Worm (Caenorhabditis elegans) whole organism, young adult: ENCODE results near the gene fbxb-74.
A peak's percentile ranks its signal among the peaks of the same experiment; 100 is the strongest.

Experiments used
- B0035.1 ChIP-seq: sonication (generic microtip); optimal IDR thresholded peaks from 2 replicates; lab custom pipeline; 2016; ENCODE audit warnings: missing genetic modification characterization, mild to moderate bottlenecking, missing compliant biosample characterization, missing genotype, missing genetic modification reagents
- C17E4.6 ChIP-seq: fragments of 200-800 bp; sonication (Bioruptor generic); IDR thresholded peaks from 2 replicates; pipeline ENCODE4 v1.3.6; 2022; ENCODE audit warnings: missing genetic modification reagents, missing genetic modification characterization, missing compliant biosample characterization
- F22D6.2 ChIP-seq: sonication (generic microtip); optimal IDR thresholded peaks from 2 replicates; lab custom pipeline; 2016; ENCODE audit warnings: mild to moderate bottlenecking, missing genetic modification characterization, missing compliant biosample characterization
- F52B5.7 ChIP-seq: sonication (generic microtip); optimal IDR thresholded peaks from 2 replicates; lab custom pipeline; 2016; ENCODE audit warnings: mild to moderate bottlenecking, missing genetic modification characterization, missing compliant biosample characterization
- F55B11.4 ChIP-seq: sonication (generic microtip); optimal IDR thresholded peaks from 2 replicates; lab custom pipeline; 2016; ENCODE audit warnings: missing compliant biosample characterization, missing genetic modification characterization, borderline replicate concordance; ENCODE audit not compliant: insufficient read depth
- K12H6.12 ChIP-seq: fragments of 200-800 bp; sonication (Bioruptor generic); optimal IDR thresholded peaks from 2 replicates; lab custom pipeline; 2018; ENCODE audit warnings: mild to moderate bottlenecking, missing genetic modification characterization, missing compliant biosample characterization
- Y53F4B.3 ChIP-seq: fragments of 200-800 bp; sonication (Bioruptor generic); IDR thresholded peaks from 2 replicates; pipeline ENCODE4 v1.3.6; 2022; ENCODE audit warnings: missing genetic modification reagents, missing genetic modification characterization, missing compliant biosample characterization
- Y56A3A.18 ChIP-seq: fragments of 200-800 bp; sonication (Bioruptor generic); IDR thresholded peaks from 2 replicates; pipeline ENCODE4 v1.3.6; 2022; ENCODE audit warnings: missing genetic modification reagents, missing genetic modification characterization, missing compliant biosample characterization
- Y67H2A.10 ChIP-seq: fragments of 200-800 bp; sonication (Bioruptor generic); conservative IDR thresholded peaks from 2 replicates; pipeline ENCODE4 v1.3.6; 2022; ENCODE audit warnings: missing genetic modification reagents, missing genetic modification characterization, missing compliant biosample characterization
- akir-1 ChIP-seq: fragments of 200-800 bp; sonication (Bioruptor generic); optimal IDR thresholded peaks from 2 replicates; lab custom pipeline; 2018; ENCODE audit warnings: mild to moderate bottlenecking, missing genetic modification characterization, moderate library complexity, missing compliant biosample characterization
- aptf-3 ChIP-seq: fragments of 200-800 bp; sonication (Bioruptor generic); IDR thresholded peaks from 2 replicates; pipeline ENCODE4 v1.3.6; 2022; ENCODE audit warnings: missing genetic modification characterization, missing compliant biosample characterization
- athp-1 ChIP-seq: sonication (generic microtip); optimal IDR thresholded peaks from 2 replicates; lab custom pipeline; 2017; ENCODE audit warnings: mild to moderate bottlenecking, missing genetic modification characterization, missing compliant biosample characterization
- attf-3 ChIP-seq: fragments of 200-800 bp; sonication (Bioruptor generic); conservative IDR thresholded peaks from 2 replicates; pipeline ENCODE4 v1.3.6; 2022; ENCODE audit warnings: missing genetic modification reagents, missing genetic modification characterization, missing compliant biosample characterization
- attf-6 ChIP-seq: fragments of 200-800 bp; sonication (Bioruptor generic); IDR thresholded peaks from 2 replicates; pipeline ENCODE4 v1.3.6; 2022; ENCODE audit warnings: missing genetic modification reagents, missing genetic modification characterization, missing compliant biosample characterization
- bed-1 ChIP-seq: fragments of 200-800 bp; sonication (Bioruptor generic); IDR thresholded peaks from 2 replicates; pipeline ENCODE4 v1.3.6; 2022; ENCODE audit warnings: missing genetic modification reagents, missing genetic modification characterization, missing compliant biosample characterization
- ccch-3 ChIP-seq: fragments of 200-800 bp; sonication (Bioruptor generic); optimal IDR thresholded peaks from 2 replicates; lab custom pipeline; 2018; ENCODE audit warnings: mild to moderate bottlenecking, missing genetic modification characterization, missing compliant biosample characterization
- chd-7 ChIP-seq: sonication (generic microtip); optimal IDR thresholded peaks from 2 replicates; lab custom pipeline; 2016; ENCODE audit warnings: mild to moderate bottlenecking, missing genetic modification characterization, moderate library complexity, missing compliant biosample characterization
- dox-1 ChIP-seq: fragments of 200-800 bp; sonication (Bioruptor generic); IDR thresholded peaks from 2 replicates; pipeline ENCODE4 v1.3.6; 2022; ENCODE audit warnings: missing genetic modification reagents, missing genetic modification characterization, missing compliant biosample characterization
- efl-1 ChIP-seq: fragments of 150-350 bp; optimal IDR thresholded peaks from 2 replicates; lab custom pipeline; 2014; ENCODE audit warnings: missing biosample characterization, missing genetic modification reagents, missing genetic modification characterization
- egl-18 ChIP-seq: fragments of 200-800 bp; sonication (Bioruptor generic); IDR thresholded peaks from 2 replicates; pipeline ENCODE4 v1.3.6; 2022; ENCODE audit warnings: missing genetic modification reagents, missing genetic modification characterization, missing compliant biosample characterization
- egl-44 ChIP-seq: fragments of 200-800 bp; sonication (Bioruptor generic); IDR thresholded peaks from 2 replicates; pipeline ENCODE4 v1.3.6; 2022; ENCODE audit warnings: missing genetic modification reagents, missing genetic modification characterization, missing compliant biosample characterization
- ekl-4 ChIP-seq: fragments of 200-800 bp; sonication (Bioruptor generic); IDR thresholded peaks from 2 replicates; pipeline ENCODE4 v1.3.6; 2022; ENCODE audit warnings: missing genetic modification reagents, missing genetic modification characterization, missing compliant biosample characterization
- hmg-20 ChIP-seq: fragments of 200-800 bp; sonication (Bioruptor generic); IDR thresholded peaks from 2 replicates; pipeline ENCODE4 v1.3.6; 2022; ENCODE audit warnings: missing genetic modification reagents, missing genetic modification characterization, missing compliant biosample characterization
- hsf-1 ChIP-seq: fragments of 200-800 bp; sonication (Bioruptor generic); IDR thresholded peaks from 2 replicates; pipeline ENCODE4 v1.3.6; 2022; ENCODE audit warnings: missing genetic modification reagents, missing genetic modification characterization, missing compliant biosample characterization
- lag-1 ChIP-seq: fragments of 200-800 bp; sonication (Bioruptor generic); IDR thresholded peaks from 2 replicates; pipeline ENCODE4 v1.3.6; 2022; ENCODE audit warnings: missing genetic modification reagents, missing genetic modification characterization, missing compliant biosample characterization
- let-526 ChIP-seq: fragments of 200-800 bp; sonication (Bioruptor generic); IDR thresholded peaks from 2 replicates; pipeline ENCODE4 v1.3.6; 2022; ENCODE audit warnings: missing genetic modification reagents, missing genetic modification characterization, missing compliant biosample characterization
- lin-40 ChIP-seq: sonication (generic microtip); optimal IDR thresholded peaks from 2 replicates; lab custom pipeline; 2016; ENCODE audit warnings: missing genetic modification characterization, mild to moderate bottlenecking, missing compliant biosample characterization, missing genotype, missing genetic modification reagents
- lsy-27 ChIP-seq: sonication (generic microtip); optimal IDR thresholded peaks from 2 replicates; lab custom pipeline; 2017; ENCODE audit warnings: missing genetic modification characterization, mild to moderate bottlenecking, missing compliant biosample characterization, antibody characterized with exemption, missing genotype, borderline replicate concordance; ENCODE audit not compliant: insufficient read depth
- madf-6 ChIP-seq: fragments of 200-800 bp; sonication (Bioruptor generic); IDR thresholded peaks from 2 replicates; pipeline ENCODE4 v1.3.6; 2022; ENCODE audit warnings: missing genetic modification reagents, missing genetic modification characterization, missing compliant biosample characterization
- mel-28 ChIP-seq: sonication (generic microtip); optimal IDR thresholded peaks from 2 replicates; lab custom pipeline; 2016; ENCODE audit warnings: borderline replicate concordance, mild to moderate bottlenecking, missing genetic modification characterization, missing compliant biosample characterization
- mes-4 ChIP-seq: sonication (generic microtip); optimal IDR thresholded peaks from 2 replicates; lab custom pipeline; 2016; ENCODE audit warnings: missing genotype, missing genetic modification characterization, missing compliant biosample characterization
- mxl-1 ChIP-seq: sonication (generic microtip); optimal IDR thresholded peaks from 2 replicates; lab custom pipeline; 2016; ENCODE audit warnings: missing genetic modification characterization, missing compliant biosample characterization
- nfyb-1 ChIP-seq: fragments of 200-800 bp; sonication (Bioruptor generic); IDR thresholded peaks from 2 replicates; pipeline ENCODE4 v1.3.6; 2022; ENCODE audit warnings: missing genetic modification reagents, missing genetic modification characterization, missing compliant biosample characterization
- nhr-179 ChIP-seq: sonication (generic microtip); optimal IDR thresholded peaks from 2 replicates; lab custom pipeline; 2016; ENCODE audit warnings: mild to moderate bottlenecking, missing genetic modification characterization, missing compliant biosample characterization
- pbrm-1 ChIP-seq: fragments of 200-800 bp; sonication (Bioruptor generic); IDR thresholded peaks from 2 replicates; pipeline ENCODE4 v1.3.6; 2022; ENCODE audit warnings: missing genetic modification reagents, missing genetic modification characterization, missing compliant biosample characterization
- rec-8 ChIP-seq, 2 experiments: sonication (generic microtip); optimal IDR thresholded peaks; 2 replicates each; lab custom pipeline; 2016; ENCODE audit warnings: mild to moderate bottlenecking in 2 of 2, missing genetic modification characterization in 2 of 2, missing genetic modification reagents in 2 of 2, missing genotype in 2 of 2, missing biosample characterization in 1 of 2, missing compliant biosample characterization in 1 of 2, moderate library complexity in 1 of 2
- repo-1 ChIP-seq: sonication (generic microtip); optimal IDR thresholded peaks from 2 replicates; lab custom pipeline; 2017; ENCODE audit warnings: mild to moderate bottlenecking, missing genetic modification characterization, missing compliant biosample characterization
- sea-2 ChIP-seq: fragments of 200-800 bp; sonication (Bioruptor generic); IDR thresholded peaks from 2 replicates; pipeline ENCODE4 v1.3.6; 2022; ENCODE audit warnings: missing genetic modification characterization, missing compliant biosample characterization
- snpc-1.1 ChIP-seq: sonication (generic microtip); optimal IDR thresholded peaks from 2 replicates; lab custom pipeline; 2017; ENCODE audit warnings: missing genetic modification characterization, mild to moderate bottlenecking, missing compliant biosample characterization, antibody characterized with exemption, moderate library complexity, missing genotype, missing genetic modification reagents; ENCODE audit not compliant: insufficient read depth
- snpc-1.3 ChIP-seq: sonication (generic microtip); optimal IDR thresholded peaks from 2 replicates; lab custom pipeline; 2017; ENCODE audit warnings: missing genetic modification characterization, mild to moderate bottlenecking, missing compliant biosample characterization, antibody characterized with exemption, moderate library complexity, missing genotype, missing genetic modification reagents; ENCODE audit not compliant: insufficient read depth
- tbp1 ChIP-seq: fragments of 200-800 bp; sonication (Bioruptor generic); optimal IDR thresholded peaks from 2 replicates; lab custom pipeline; 2018; ENCODE audit warnings: mild to moderate bottlenecking, missing genetic modification characterization, missing compliant biosample characterization
- tbx-9 ChIP-seq: sonication (generic microtip); optimal IDR thresholded peaks from 2 replicates; lab custom pipeline; 2016; ENCODE audit warnings: borderline replicate concordance, missing genetic modification characterization, inconsistent platforms, missing compliant biosample characterization
- unc-130 ChIP-seq: sonication (generic microtip); optimal IDR thresholded peaks from 2 replicates; lab custom pipeline; 2016; ENCODE audit warnings: missing genetic modification reagents, missing genetic modification characterization, missing compliant biosample characterization
- zim-3 ChIP-seq: sonication (generic microtip); optimal IDR thresholded peaks from 2 replicates; lab custom pipeline; 2017; ENCODE audit warnings: mild to moderate bottlenecking, missing genetic modification characterization, moderate library complexity, missing compliant biosample characterization
- ztf-18 ChIP-seq: sonication (generic microtip); optimal IDR thresholded peaks from 2 replicates; lab custom pipeline; 2016; ENCODE audit warnings: missing genotype, mild to moderate bottlenecking, missing genetic modification characterization, missing compliant biosample characterization
- ztf-25 ChIP-seq: fragments of 200-800 bp; sonication (Bioruptor generic); IDR thresholded peaks from 2 replicates; pipeline ENCODE4 v1.3.6; 2022; ENCODE audit warnings: missing genetic modification reagents, missing genetic modification characterization, missing compliant biosample characterization
- ztf-26 ChIP-seq: sonication (generic microtip); optimal IDR thresholded peaks from 2 replicates; lab custom pipeline; 2017; ENCODE audit warnings: missing genetic modification characterization, missing compliant biosample characterization
- ztf-6 ChIP-seq: fragments of 200-800 bp; sonication (Bioruptor generic); IDR thresholded peaks from 2 replicates; pipeline ENCODE4 v1.3.6; 2022; ENCODE audit warnings: missing genetic modification reagents, missing genetic modification characterization, missing compliant biosample characterization

The fbxb-74 gene

DNA sequence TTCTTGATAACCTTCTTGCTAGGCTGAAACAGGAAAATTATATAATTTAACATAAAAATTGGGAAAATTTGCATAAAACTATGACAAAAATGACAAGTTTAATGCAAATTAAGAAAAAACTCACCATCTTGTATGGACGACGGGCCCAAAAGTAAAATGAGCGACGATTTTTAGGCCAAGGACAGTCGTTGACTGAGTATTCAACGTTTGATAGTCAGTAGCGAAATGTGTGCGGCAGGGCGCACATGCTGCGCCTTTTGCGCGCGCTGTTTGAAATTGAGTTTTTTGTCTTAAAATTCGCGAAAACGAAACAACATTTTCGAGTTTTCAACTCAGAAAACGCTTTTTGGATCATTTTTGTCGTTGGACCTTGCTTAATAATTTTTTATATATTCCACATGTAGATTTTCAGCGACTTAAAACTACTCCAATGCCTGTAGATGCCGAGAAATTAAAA is 48.6 kb downstream of the fbxb-74 start, which contains the start of the genes rpl-7A and set-21 (continued):
- TF ChIP-seq ztf-18 (tag; lab: Kevin White, UChicago) (peak; percentile 87), chd-7 (tag; lab: Kevin White, UChicago) (peak; percentile 72), rec-8 (tag; optimal IDR thresholded peaks at IDR 0.05; lab: Kevin White, UChicago) (no peak), efl-1 (GFP tag; lab: Kevin White, UChicago) (peak; percentile 89), ztf-6 (peak; percentile 89), hmg-20 (GFP tag; lab: Robert Waterston, UW) (peak; percentile 90), Y53F4B.3 (GFP tag; lab: Robert Waterston, UW) (peak; percentile 59; the same call in 1 of the 2 replicates), nfyb-1 (peak; percentile 98), dox-1 (GFP tag; lab: Robert Waterston, UW) (peak; percentile 98), tbx-9 (no peak), B0035.1 (tag; lab: Kevin White, UChicago) (peak; percentile 36), akir-1 (GFP tag; lab: Kevin White, UChicago) (no peak), repo-1 (peak; percentile 80), mel-28 (tag; lab: Kevin White, UChicago) (peak; percentile 24), aptf-3 (GFP tag; lab: Robert Waterston, UW) (no peak), tbp1 (GFP tag; lab: Kevin White, UChicago) (peak; percentile 75), Y56A3A.18 (GFP tag; lab: Robert Waterston, UW) (peak; percentile 67; the same call in 1 of the 2 replicates), unc-130 (GFP tag; lab: Kevin White, UChicago) (peak; percentile 82), lin-40 (tag; lab: Kevin White, UChicago) (peak; percentile 94), ztf-26 (tag; lab: Kevin White, UChicago) (peak; percentile 85), Y67H2A.10 (GFP tag; lab: Robert Waterston, UW) (peak; percentile 87), ekl-4 (GFP tag; lab: Robert Waterston, UW) (peak; percentile 98), egl-18 (peak; percentile 97), madf-6 (GFP tag; lab: Robert Waterston, UW) (peak; percentile 95), mxl-1 (tag; lab: Kevin White, UChicago) (no peak), let-526 (peak; percentile 90), zim-3 (tag; lab: Kevin White, UChicago) (no peak), F55B11.4 (tag; lab: Kevin White, UChicago) (no peak), snpc-1.1 (no peak), snpc-1.3 (tag; lab: Kevin White, UChicago) (peak; percentile 59), bed-1 (peak; percentile 65; the same call in 1 of the 2 replicates), ztf-25 (GFP tag; lab: Robert Waterston, UW) (0 out of 2 replicates have a peak, but pooled peaks have one; percentile 19), lsy-27 (tag; lab: Kevin White, UChicago) (no peak), attf-3 (GFP tag; lab: Robert Waterston, UW) (peak; percentile 87), mes-4 (tag; lab: Kevin White, UChicago) (no peak), K12H6.12 (tag; lab: Kevin White, UChicago) (peak; percentile 87), nhr-179 (tag; lab: Kevin White, UChicago) (no peak), F52B5.7 (tag; lab: Kevin White, UChicago) (peak; percentile 25), ccch-3 (GFP tag; lab: Kevin White, UChicago) (no peak), hsf-1 (GFP tag; lab: Robert Waterston, UW) (peak; percentile 87), F22D6.2 (tag; lab: Kevin White, UChicago) (peak; percentile 75), C17E4.6 (GFP tag; lab: Robert Waterston, UW) (peak; percentile 91), attf-6 (GFP tag; lab: Robert Waterston, UW) (peak; percentile 78), egl-44 (GFP tag; lab: Robert Waterston, UW) (peak; percentile 62; the same call in 1 of the 2 replicates), lag-1 (GFP tag; lab: Robert Waterston, UW) (no peak), pbrm-1 (GFP tag; lab: Robert Waterston, UW) (peak; percentile 98), athp-1 (tag; lab: Kevin White, UChicago) (peak; percentile 81), sea-2 (GFP tag; lab: Robert Waterston, UW) (peak; percentile 89)
